Worm (Caenorhabditis elegans) whole organism, midembryonic: Measurements from ENCODE around the gene tmem-145.
A peak's percentile ranks its signal among the peaks of the same experiment; 100 is the strongest.

Experiments
- T22C8.4 ChIP-seq: fragments of 200-800 bp; sonication (Bioruptor generic); IDR thresholded peaks from 2 replicates; pipeline ENCODE4 v1.3.6; 2022; ENCODE audit warnings: missing genetic modification characterization, missing compliant biosample characterization
- cog-1 ChIP-seq: sonication (generic microtip); optimal IDR thresholded peaks from 2 replicates; lab custom pipeline; 2016; ENCODE audit warnings: missing genetic modification characterization, missing compliant biosample characterization
- flt-1 ChIP-seq: fragments of 200-800 bp; sonication (Bioruptor generic); IDR thresholded peaks from 2 replicates; pipeline ENCODE4 v1.3.6; 2022; ENCODE audit warnings: missing genetic modification characterization, missing compliant biosample characterization
- klf-2 ChIP-seq: fragments of 200-800 bp; sonication (Bioruptor generic); conservative IDR thresholded peaks from 2 replicates; pipeline ENCODE4 v1.3.6; 2022; ENCODE audit warnings: missing genetic modification reagents, missing genetic modification characterization, missing compliant biosample characterization
- med-1 ChIP-seq: sonication (generic microtip); optimal IDR thresholded peaks from 2 replicates; lab custom pipeline; 2017; ENCODE audit warnings: missing genetic modification characterization, mild to moderate bottlenecking, missing compliant biosample characterization, antibody characterized with exemption, missing genetic modification reagents; ENCODE audit not compliant: insufficient read depth
- tab-1 ChIP-seq: fragments of 200-800 bp; sonication (Bioruptor generic); IDR thresholded peaks from 2 replicates; pipeline ENCODE4 v1.3.6; 2022; ENCODE audit warnings: missing genetic modification characterization, missing compliant biosample characterization
- ztf-23 ChIP-seq: fragments of 200-800 bp; sonication (Bioruptor generic); IDR thresholded peaks from 2 replicates; pipeline ENCODE4 v1.3.6; 2022; ENCODE audit warnings: missing genetic modification reagents, missing genetic modification characterization, missing compliant biosample characterization
- ztf-29 ChIP-seq: fragments of 200-800 bp; sonication (Bioruptor generic); IDR thresholded peaks from 2 replicates; pipeline ENCODE4 v1.3.6; 2022; ENCODE audit warnings: missing genetic modification reagents, missing genetic modification characterization, missing compliant biosample characterization

ce11 chrX:12106004-12106403 lies 32.3 kb upstream of the tmem-145 start:
- TF ChIP-seq T22C8.4 (GFP tag; lab: Robert Waterston, UW), result peak; percentile 97
- peak; percentile 99 for TF ChIP-seq flt-1 (GFP tag; lab: Robert Waterston, UW)
- TF ChIP-seq ztf-29, result peak; percentile 98
- peak; percentile 98 for TF ChIP-seq ztf-23 (GFP tag; lab: Robert Waterston, UW)
- TF ChIP-seq cog-1 (tag; lab: Kevin White, UChicago), result peak; percentile 95
- TF ChIP-seq tab-1 (GFP tag; lab: Robert Waterston, UW), result no peak; the same call in 1 of the 2 replicates
- TF ChIP-seq klf-2 (GFP tag; lab: Robert Waterston, UW), result peak; percentile 98
- peak; percentile 90 for TF ChIP-seq med-1 (GFP tag; lab: Kevin White, UChicago)
